Fruit fly (Drosophila melanogaster) whole organism, embryonic: ENCODE measurements around the gene rempA.
A peak's percentile ranks its signal among the peaks of the same experiment; 100 is the strongest.

Experiments used
- BtbVII ChIP-seq: fragments of 200-800 bp; sonication (Bioruptor generic); optimal IDR thresholded peaks from 3 replicates; lab custom pipeline; 2017; ENCODE audit warnings: missing biosample characterization, mild to moderate bottlenecking, missing genetic modification characterization
- CG10267 ChIP-seq: fragments of 200-800 bp; sonication (Bioruptor generic); optimal IDR thresholded peaks from 2 replicates; lab custom pipeline; 2018; ENCODE audit warnings: missing biosample characterization, mild to moderate bottlenecking, missing genetic modification characterization, moderate library complexity
- CG10543 ChIP-seq: fragments of 200-800 bp; sonication (Bioruptor generic); optimal IDR thresholded peaks from 3 replicates; lab custom pipeline; 2017; ENCODE audit warnings: missing biosample characterization, mild to moderate bottlenecking, missing genetic modification characterization, moderate library complexity
- CG11085 ChIP-seq: fragments of 200-800 bp; sonication (Bioruptor generic); IDR thresholded peaks from 2 replicates; pipeline ENCODE4 v1.3.6; 2022; ENCODE audit warnings: missing biosample characterization, missing genetic modification characterization
- CG11696 ChIP-seq: fragments of 200-800 bp; sonication (Bioruptor generic); IDR thresholded peaks from 2 replicates; pipeline ENCODE4 v1.3.6; 2022; ENCODE audit warnings: missing biosample characterization, missing genetic modification characterization
- CG12071 ChIP-seq: fragments of 200-800 bp; sonication (Bioruptor generic); optimal IDR thresholded peaks from 3 replicates; lab custom pipeline; 2018; ENCODE audit warnings: missing biosample characterization, mild to moderate bottlenecking, missing genetic modification characterization
- CG12299 ChIP-seq: fragments of 200-800 bp; sonication (Bioruptor generic); optimal IDR thresholded peaks from 2 replicates; lab custom pipeline; 2018; ENCODE audit warnings: missing biosample characterization, mild to moderate bottlenecking, missing genetic modification characterization
- CG14965 ChIP-seq: fragments of 200-800 bp; sonication (Bioruptor generic); optimal IDR thresholded peaks from 2 replicates; lab custom pipeline; 2016; ENCODE audit warnings: missing biosample characterization, missing genetic modification characterization, borderline replicate concordance
- CG16779 ChIP-seq: fragments of 200-800 bp; sonication (Bioruptor generic); IDR thresholded peaks from 2 replicates; pipeline ENCODE4 v1.3.6; 2022; ENCODE audit warnings: missing biosample characterization, missing genetic modification characterization
- CG17186 ChIP-seq: fragments of 200-800 bp; sonication (Bioruptor generic); optimal IDR thresholded peaks from 3 replicates; lab custom pipeline; 2017; ENCODE audit warnings: missing biosample characterization, missing genetic modification reagents, missing genetic modification characterization
- CG17361 ChIP-seq: fragments of 200-800 bp; sonication (Bioruptor generic); IDR thresholded peaks from 3 replicates; pipeline ENCODE4 v1.3.6; 2022; ENCODE audit warnings: missing biosample characterization, missing genetic modification characterization
- CG1792 ChIP-seq: fragments of 200-800 bp; sonication (Bioruptor generic); optimal IDR thresholded peaks from 2 replicates; lab custom pipeline; 2016; ENCODE audit warnings: missing biosample characterization, missing genetic modification characterization
- CG2199 ChIP-seq: fragments of 200-800 bp; sonication (Bioruptor generic); IDR thresholded peaks from 3 replicates; pipeline ENCODE4 v1.3.6; 2022; ENCODE audit warnings: missing biosample characterization, missing genetic modification characterization
- CG3065 ChIP-seq: fragments of 200-800 bp; sonication (Bioruptor generic); optimal IDR thresholded peaks from 2 replicates; lab custom pipeline; 2016; ENCODE audit warnings: missing biosample characterization, missing genetic modification characterization
- CG31441 ChIP-seq: fragments of 200-800 bp; sonication (Bioruptor generic); IDR thresholded peaks from 2 replicates; pipeline ENCODE4 v1.3.6; 2022; ENCODE audit warnings: missing biosample characterization, missing genetic modification characterization
- CG3281 ChIP-seq: fragments of 200-800 bp; sonication (Bioruptor generic); optimal IDR thresholded peaks from 3 replicates; lab custom pipeline; 2017; ENCODE audit warnings: missing biosample characterization, mild to moderate bottlenecking, missing genetic modification characterization
- CG34224 ChIP-seq: fragments of 200-800 bp; sonication (Bioruptor generic); IDR thresholded peaks from 3 replicates; pipeline ENCODE4 v1.3.6; 2022; ENCODE audit warnings: missing biosample characterization, missing genetic modification characterization; ENCODE audit not compliant: partially characterized antibody
- CG4424 ChIP-seq: fragments of 200-800 bp; sonication (Bioruptor generic); optimal IDR thresholded peaks from 3 replicates; lab custom pipeline; 2016; ENCODE audit warnings: missing biosample characterization, missing genetic modification characterization
- CG8924 ChIP-seq: fragments of 200-800 bp; optimal IDR thresholded peaks from 3 replicates; lab custom pipeline; 2019; ENCODE audit warnings: missing biosample characterization, mild to moderate bottlenecking, missing genetic modification characterization, moderate library complexity
- CG9437 ChIP-seq: fragments of 200-800 bp; sonication (Bioruptor generic); optimal IDR thresholded peaks from 2 replicates; lab custom pipeline; 2018; ENCODE audit warnings: missing biosample characterization, mild to moderate bottlenecking, missing genetic modification characterization
- CG9727 ChIP-seq: fragments of 200-800 bp; sonication (Bioruptor generic); optimal IDR thresholded peaks from 3 replicates; lab custom pipeline; 2017; ENCODE audit warnings: missing biosample characterization, mild to moderate bottlenecking, missing genetic modification characterization
- Dfd ChIP-seq, 2 experiments: fragments of >200 bp; optimal IDR thresholded peaks; 2 replicates each; lab custom pipeline; 2017; ENCODE audit warnings: missing biosample characterization in 2 of 2, missing genetic modification characterization in 2 of 2
- Dip2 ChIP-seq: fragments of 200-800 bp; sonication (Bioruptor generic); IDR thresholded peaks from 2 replicates; pipeline ENCODE4 v1.3.6; 2022; ENCODE audit warnings: missing biosample characterization, missing genetic modification characterization
- E2f2 ChIP-seq: fragments of 200-800 bp; sonication (Bioruptor generic); IDR thresholded peaks from 2 replicates; pipeline ENCODE4 v1.3.6; 2022; ENCODE audit warnings: missing biosample characterization, missing genetic modification characterization
- Elba2 ChIP-seq: fragments of 200-800 bp; sonication (Bioruptor generic); optimal IDR thresholded peaks from 3 replicates; lab custom pipeline; 2016; ENCODE audit warnings: missing biosample characterization, missing genetic modification characterization
- H15 ChIP-seq: fragments of 200-800 bp; sonication (Bioruptor generic); IDR thresholded peaks from 3 replicates; pipeline ENCODE4 v1.3.6; 2022; ENCODE audit warnings: missing biosample characterization, missing genetic modification characterization
- Hr3 ChIP-seq: fragments of 200-800 bp; sonication (Bioruptor generic); optimal IDR thresholded peaks from 3 replicates; lab custom pipeline; 2016; ENCODE audit warnings: missing biosample characterization, missing genetic modification characterization
- NK7.1 ChIP-seq: fragments of 200-800 bp; sonication (Bioruptor generic); optimal IDR thresholded peaks from 3 replicates; lab custom pipeline; 2016; ENCODE audit warnings: missing biosample characterization, missing genetic modification characterization
- Nf-YA ChIP-seq: fragments of 200-800 bp; sonication (Bioruptor generic); IDR thresholded peaks from 2 replicates; pipeline ENCODE4 v1.3.6; 2022; ENCODE audit warnings: missing biosample characterization, missing genetic modification characterization
- Pdp1 ChIP-seq, 2 experiments: fragments of 200-800 bp; sonication (Bioruptor generic); optimal IDR thresholded peaks; 3 replicates each; lab custom pipeline; 2016; ENCODE audit warnings: missing biosample characterization in 2 of 2, missing genetic modification characterization in 2 of 2, mild to moderate bottlenecking in 1 of 2, moderate library complexity in 1 of 2
- Rx ChIP-seq: fragments of 200-800 bp; sonication (Bioruptor generic); IDR thresholded peaks from 2 replicates; pipeline ENCODE4 v1.3.6; 2022; ENCODE audit warnings: missing biosample characterization, missing genetic modification characterization
- Six4 ChIP-seq: fragments of 200-800 bp; sonication (Bioruptor generic); optimal IDR thresholded peaks from 2 replicates; lab custom pipeline; 2016; ENCODE audit warnings: missing biosample characterization, missing genetic modification characterization
- YL-1 ChIP-seq: fragments of 200-800 bp; sonication (Bioruptor generic); optimal IDR thresholded peaks from 3 replicates; lab custom pipeline; 2017; ENCODE audit warnings: missing biosample characterization, mild to moderate bottlenecking, missing genetic modification characterization
- ac ChIP-seq: fragments of 200-800 bp; sonication (Bioruptor generic); optimal IDR thresholded peaks from 3 replicates; lab custom pipeline; 2017; ENCODE audit warnings: missing biosample characterization, mild to moderate bottlenecking, missing genetic modification characterization
- amos ChIP-seq: fragments of 200-800 bp; sonication (Bioruptor generic); IDR thresholded peaks from 2 replicates; pipeline ENCODE4 v1.3.6; 2022; ENCODE audit warnings: missing biosample characterization, missing genetic modification characterization; ENCODE audit not compliant: partially characterized antibody
- ase ChIP-seq: fragments of 200-800 bp; sonication (Bioruptor generic); IDR thresholded peaks from 3 replicates; pipeline ENCODE4 v1.3.6; 2022; ENCODE audit warnings: missing biosample characterization, missing genetic modification characterization
- cas ChIP-seq: fragments of 200-800 bp; sonication (Bioruptor generic); IDR thresholded peaks from 2 replicates; pipeline ENCODE4 v1.3.6; 2022; ENCODE audit warnings: missing biosample characterization, missing genetic modification characterization
- dysf ChIP-seq: fragments of 200-800 bp; sonication (Bioruptor generic); IDR thresholded peaks from 3 replicates; pipeline ENCODE4 v1.3.6; 2022; ENCODE audit warnings: missing biosample characterization, missing genetic modification characterization
- exex ChIP-seq: fragments of 200-800 bp; sonication (Bioruptor generic); optimal IDR thresholded peaks from 4 replicates; lab custom pipeline; 2018; ENCODE audit warnings: missing biosample characterization, mild to moderate bottlenecking, missing genetic modification characterization, moderate library complexity
- eyg ChIP-seq: fragments of 200-800 bp; sonication (Bioruptor generic); optimal IDR thresholded peaks from 3 replicates; lab custom pipeline; 2016; ENCODE audit warnings: missing biosample characterization, missing genetic modification characterization
- fd102C ChIP-seq: fragments of 200-800 bp; sonication (Bioruptor generic); optimal IDR thresholded peaks from 2 replicates; lab custom pipeline; 2018; ENCODE audit warnings: missing biosample characterization, mild to moderate bottlenecking, missing genetic modification characterization, moderate library complexity
- fd64A ChIP-seq: fragments of 200-800 bp; sonication (Bioruptor generic); optimal IDR thresholded peaks from 3 replicates; lab custom pipeline; 2018; ENCODE audit warnings: missing biosample characterization, mild to moderate bottlenecking, missing genetic modification characterization
- insv ChIP-seq, 2 experiments: fragments of 200-800 bp; sonication (Bioruptor generic); optimal IDR thresholded peaks; 3 replicates each; lab custom pipeline; 2016 to 2018; ENCODE audit warnings: missing biosample characterization in 2 of 2, missing genetic modification characterization in 2 of 2
- inv ChIP-seq: fragments of 200-800 bp; sonication (Bioruptor generic); IDR thresholded peaks from 2 replicates; pipeline ENCODE4 v1.3.6; 2022; ENCODE audit warnings: missing biosample characterization, missing genetic modification characterization; ENCODE audit not compliant: partially characterized antibody
- kah ChIP-seq: fragments of 200-800 bp; sonication (Bioruptor generic); optimal IDR thresholded peaks from 2 replicates; lab custom pipeline; 2018; ENCODE audit warnings: missing biosample characterization, mild to moderate bottlenecking, missing genetic modification characterization
- lov ChIP-seq, 2 experiments: fragments of 200-800 bp in 1 of 2; fragments of >200 bp in 1 of 2; sonication (Bioruptor generic) in 1 of 2; IDR thresholded peaks in 1 of 2; optimal IDR thresholded peaks in 1 of 2; 2 replicates in 1 of 2; 3 replicates in 1 of 2; pipeline versions ENCODE4 v1.3.6 to Lab custom; 2017 to 2022; ENCODE audit warnings: missing biosample characterization in 1 of 2, missing genetic modification characterization in 1 of 2
- pros ChIP-seq: fragments of 200-800 bp; sonication (Bioruptor generic); optimal IDR thresholded peaks from 3 replicates; lab custom pipeline; 2019; ENCODE audit warnings: missing biosample characterization, mild to moderate bottlenecking, missing genetic modification characterization, moderate library complexity
- slbo ChIP-seq: fragments of 200-800 bp; sonication (Bioruptor generic); IDR thresholded peaks from 2 replicates; pipeline ENCODE4 v1.3.6; 2022; ENCODE audit warnings: missing biosample characterization, missing genetic modification characterization
- vnd ChIP-seq: fragments of 200-800 bp; sonication (Bioruptor generic); IDR thresholded peaks from 3 replicates; pipeline ENCODE4 v1.3.6; 2022; ENCODE audit warnings: missing biosample characterization, missing genetic modification characterization; ENCODE audit not compliant: partially characterized antibody

rempA gene

DNA sequence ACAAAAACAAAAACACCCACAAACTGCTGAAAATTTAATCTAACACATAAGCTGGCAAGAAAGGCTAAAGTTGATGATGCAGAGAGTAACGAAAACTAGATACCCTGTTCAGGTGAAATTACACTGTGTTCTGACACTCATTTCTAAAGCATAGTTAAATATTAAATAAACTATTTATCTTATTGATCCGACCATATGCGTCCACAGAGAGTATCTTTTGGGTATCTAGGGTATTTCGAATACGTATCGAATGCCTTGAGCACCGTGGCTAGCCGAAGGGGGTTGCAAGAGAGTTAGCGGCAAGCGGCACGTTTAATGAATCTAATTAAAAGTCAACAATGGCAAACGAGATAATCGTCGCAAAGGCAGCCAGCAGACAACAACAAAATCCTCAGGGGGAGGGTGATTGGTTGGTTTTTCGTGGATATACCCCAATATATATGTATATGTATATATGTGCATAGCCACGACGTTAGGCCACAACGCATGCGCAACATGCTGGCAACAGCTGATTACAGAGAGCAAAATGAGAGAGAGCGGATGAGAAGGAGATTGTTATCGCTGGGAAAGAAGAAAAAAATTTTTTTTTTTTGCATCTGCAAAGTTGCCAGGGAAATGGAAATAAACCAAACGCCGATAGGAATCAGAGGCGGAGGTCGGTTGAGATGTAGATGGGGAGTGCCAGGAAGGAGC lies 38.0 kb downstream of the rempA start (continued):
- no peak for TF ChIP-seq lov (optimal IDR thresholded peaks at IDR 0.05; lab: Kevin White, UChicago)
- TF ChIP-seq lov (GFP tag; IDR thresholded peaks at IDR 0.05; lab: Robert Waterston, UW), result peak; percentile 88
- TF ChIP-seq eyg, result no peak
- TF ChIP-seq inv, result no peak
- peak; percentile 33 for TF ChIP-seq Elba2 (GFP tag; lab: Kevin White, UChicago)
- peak; percentile 76 for TF ChIP-seq dysf (GFP tag; lab: Robert Waterston, UW)
- TF ChIP-seq Nf-YA (GFP tag; lab: Robert Waterston, UW), result peak; percentile 44
- no peak for TF ChIP-seq amos (GFP tag; lab: Robert Waterston, UW)
- peak; percentile 35 for TF ChIP-seq kah
- peak; percentile 91 for TF ChIP-seq H15 (GFP tag; lab: Robert Waterston, UW)
- TF ChIP-seq CG12299 (tag; lab: Kevin White, UChicago), result peak; percentile 14
- TF ChIP-seq insv (GFP tag; optimal IDR thresholded peaks at IDR 0.05; lab: Kevin White, UChicago), result no peak
- TF ChIP-seq CG14965, result no peak
- no peak for TF ChIP-seq CG16779 (GFP tag; lab: Robert Waterston, UW)
- peak; percentile 75 for TF ChIP-seq CG8924 (tag; lab: Kevin White, UChicago)
- peak; percentile 79 for TF ChIP-seq Six4 (GFP tag; lab: Kevin White, UChicago)
- TF ChIP-seq CG3281 (GFP tag; lab: Kevin White, UChicago), result peak; percentile 61
- no peak for TF ChIP-seq CG34224 (GFP tag; lab: Robert Waterston, UW)
- no peak for TF ChIP-seq Dfd (GFP tag; optimal IDR thresholded peaks at IDR 0.05; lab: Kevin White, UChicago)
- no peak for TF ChIP-seq Dip2 (GFP tag; lab: Robert Waterston, UW)
- peak; percentile 72 for TF ChIP-seq CG9727
- TF ChIP-seq CG10267 (tag; lab: Kevin White, UChicago), result peak; percentile 81
- TF ChIP-seq BtbVII (GFP tag; lab: Kevin White, UChicago), result peak; percentile 71
- TF ChIP-seq ase (GFP tag; lab: Robert Waterston, UW), result peak; percentile 81
- peak; percentile 81 for TF ChIP-seq CG17361 (GFP tag; lab: Robert Waterston, UW)
- peak; percentile 48 for TF ChIP-seq CG9437 (GFP tag; lab: Kevin White, UChicago)
- peak; percentile 83 for TF ChIP-seq Rx (GFP tag; lab: Robert Waterston, UW)
- no peak for TF ChIP-seq cas (GFP tag; lab: Robert Waterston, UW)
- TF ChIP-seq CG12071 (GFP tag; lab: Kevin White, UChicago), result peak; percentile 79
- TF ChIP-seq CG2199 (GFP tag; lab: Robert Waterston, UW), result peak; percentile 91
- TF ChIP-seq E2f2 (GFP tag; lab: Robert Waterston, UW), result peak; percentile 61; the same call in 1 of the 2 replicates
- TF ChIP-seq CG11085 (GFP tag; lab: Robert Waterston, UW), result 0 out of 2 replicates have a peak, but pooled peaks have one; percentile 64
- TF ChIP-seq CG17186 (GFP tag; lab: Kevin White, UChicago), result peak; percentile 69
- TF ChIP-seq CG3065 (GFP tag; lab: Kevin White, UChicago), result no peak
- TF ChIP-seq slbo, result peak; percentile 66
- no peak for TF ChIP-seq CG10543 (GFP tag; lab: Kevin White, UChicago)
- TF ChIP-seq ac, result peak; percentile 36
- TF ChIP-seq fd102C, result peak; percentile 63
- peak; percentile 85 for TF ChIP-seq Hr3 (GFP tag; lab: Kevin White, UChicago)
- TF ChIP-seq exex (tag; lab: Kevin White, UChicago), result peak; percentile 61
- peak; percentile 79 for TF ChIP-seq CG31441 (GFP tag; lab: Robert Waterston, UW)
- peak; percentile 46 to 57 for TF ChIP-seq Pdp1 (GFP tag; optimal IDR thresholded peaks at IDR 0.05; lab: Kevin White, UChicago)
- TF ChIP-seq YL-1 (GFP tag; lab: Kevin White, UChicago), result peak; percentile 20
- TF ChIP-seq CG11696 (GFP tag; lab: Robert Waterston, UW), result peak; percentile 53; the same call in 1 of the 2 replicates
- no peak for TF ChIP-seq NK7.1 (GFP tag; lab: Kevin White, UChicago)
- no peak for TF ChIP-seq vnd (GFP tag; lab: Robert Waterston, UW)
- peak; percentile 86 for TF ChIP-seq CG4424 (GFP tag; lab: Kevin White, UChicago)
- TF ChIP-seq pros (GFP tag; lab: Kevin White, UChicago), result peak; percentile 87
- no peak for TF ChIP-seq CG1792 (GFP tag; lab: Kevin White, UChicago)
- TF ChIP-seq fd64A, result peak; percentile 44
